Fruit fly (Drosophila melanogaster): ENCODE data around the gene Nf-YC.
A peak's percentile ranks its signal among the peaks of the same experiment; 100 is the strongest.

DNA sequence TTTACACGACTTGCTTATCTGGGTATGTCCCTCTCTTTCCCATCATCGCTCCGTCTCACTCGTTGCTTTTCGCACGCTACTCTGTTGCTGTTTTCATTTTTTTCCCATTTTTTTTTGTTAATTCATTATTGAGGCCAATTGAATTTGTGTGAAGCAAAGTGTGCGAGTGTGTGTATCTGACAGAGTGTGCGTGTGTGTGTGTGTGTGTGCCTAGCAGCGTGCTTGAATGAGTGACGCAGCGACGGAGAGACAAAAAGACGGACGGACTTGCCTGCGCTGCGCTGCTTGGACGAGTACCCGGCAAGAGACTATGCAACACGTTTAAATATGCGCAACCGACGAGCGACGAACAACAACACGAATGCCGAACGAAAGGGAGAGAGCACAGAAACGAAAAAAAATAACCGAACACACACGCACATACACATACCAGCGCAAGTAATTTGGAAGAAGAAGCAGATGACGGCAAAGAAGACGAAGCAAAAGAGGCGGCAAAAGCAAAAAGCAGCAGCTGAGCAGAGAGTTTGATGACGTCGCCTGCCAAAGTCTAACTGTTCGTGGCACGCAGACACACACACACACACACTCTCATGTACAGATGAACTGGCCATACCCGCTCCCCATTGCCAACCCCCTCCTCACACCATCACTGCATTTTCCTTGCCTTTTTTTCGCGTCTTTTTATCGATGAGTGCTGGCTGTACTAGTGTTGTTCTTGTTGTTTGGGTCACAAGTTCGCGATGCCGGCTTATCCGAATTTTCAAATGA is 42.0 kb upstream of the Nf-YC start:
- no peak for TF ChIP-seq net (GFP tag; optimal IDR thresholded peaks at IDR 0.05)
- TF ChIP-seq spab (GFP tag; optimal IDR thresholded peaks at IDR 0.05), result no peak
- TF ChIP-seq dsx (GFP tag; optimal IDR thresholded peaks at IDR 0.05; ENCODE audit: poor library complexity, severe bottlenecking), result peak; percentile 69
- TF ChIP-seq ss (GFP tag; optimal IDR thresholded peaks at IDR 0.05), result peak in 1 of 2 experiments; percentile 3
- no peak for TF ChIP-seq Ets96B (tag; optimal IDR thresholded peaks at IDR 0.05)
